Worm (Caenorhabditis elegans) whole organism, young adult: ENCODE measurements around the gene M70.2.

Source experiments
- B0336.3 ChIP-seq: fragments of 200-800 bp; sonication (Bioruptor generic); IDR thresholded peaks from 2 replicates; pipeline ENCODE4 v1.3.6; 2022; ENCODE audit warnings: missing genetic modification characterization, missing compliant biosample characterization
- C06A6.2 ChIP-seq: fragments of 200-800 bp; sonication (Bioruptor generic); conservative IDR thresholded peaks from 2 replicates; pipeline ENCODE4 v1.3.6; 2022; ENCODE audit warnings: missing genetic modification characterization, missing compliant biosample characterization
- C17E4.6 ChIP-seq: fragments of 200-800 bp; sonication (Bioruptor generic); IDR thresholded peaks from 2 replicates; pipeline ENCODE4 v1.3.6; 2022; ENCODE audit warnings: missing genetic modification reagents, missing genetic modification characterization, missing compliant biosample characterization
- F10E7.11 ChIP-seq: sonication (generic microtip); optimal IDR thresholded peaks from 2 replicates; lab custom pipeline; 2017; ENCODE audit warnings: mild to moderate bottlenecking, missing genetic modification characterization, moderate library complexity, missing compliant biosample characterization
- F22D6.2 ChIP-seq: sonication (generic microtip); optimal IDR thresholded peaks from 2 replicates; lab custom pipeline; 2016; ENCODE audit warnings: mild to moderate bottlenecking, missing genetic modification characterization, missing compliant biosample characterization
- F33H1.4 ChIP-seq: fragments of 200-800 bp; sonication (Bioruptor generic); IDR thresholded peaks from 2 replicates; pipeline ENCODE4 v1.3.6; 2022; ENCODE audit warnings: missing genetic modification reagents, missing genetic modification characterization, missing compliant biosample characterization
- F57C9.4 ChIP-seq: sonication (generic microtip); optimal IDR thresholded peaks from 2 replicates; lab custom pipeline; 2017; ENCODE audit warnings: mild to moderate bottlenecking, missing genetic modification characterization, missing compliant biosample characterization
- K11D2.4 ChIP-seq: fragments of 200-800 bp; sonication (Bioruptor generic); IDR thresholded peaks from 2 replicates; pipeline ENCODE4 v1.3.6; 2022; ENCODE audit warnings: missing genetic modification reagents, missing genetic modification characterization, missing compliant biosample characterization
- K12H6.12 ChIP-seq: fragments of 200-800 bp; sonication (Bioruptor generic); optimal IDR thresholded peaks from 2 replicates; lab custom pipeline; 2018; ENCODE audit warnings: mild to moderate bottlenecking, missing genetic modification characterization, missing compliant biosample characterization
- Y53G8AR.9 ChIP-seq: fragments of 200-800 bp; sonication (Bioruptor generic); conservative IDR thresholded peaks from 2 replicates; pipeline ENCODE4 v1.3.6; 2022; ENCODE audit warnings: missing genetic modification reagents, missing genetic modification characterization, missing compliant biosample characterization
- Y79H2A.3 ChIP-seq: fragments of 200-800 bp; sonication (Bioruptor generic); conservative IDR thresholded peaks from 2 replicates; pipeline ENCODE4 v1.3.6; 2022; ENCODE audit warnings: missing genetic modification reagents, missing genetic modification characterization, missing compliant biosample characterization
- ZK185.1 ChIP-seq: sonication (generic microtip); optimal IDR thresholded peaks from 2 replicates; lab custom pipeline; 2016; ENCODE audit warnings: mild to moderate bottlenecking, missing genetic modification characterization, missing compliant biosample characterization; ENCODE audit not compliant: poor library complexity, severe bottlenecking
- atf-7 ChIP-seq: sonication (generic microtip); optimal IDR thresholded peaks from 2 replicates; lab custom pipeline; 2017; ENCODE audit warnings: mild to moderate bottlenecking, missing genetic modification characterization, missing compliant biosample characterization
- athp-1 ChIP-seq: sonication (generic microtip); optimal IDR thresholded peaks from 2 replicates; lab custom pipeline; 2017; ENCODE audit warnings: mild to moderate bottlenecking, missing genetic modification characterization, missing compliant biosample characterization
- attf-3 ChIP-seq: fragments of 200-800 bp; sonication (Bioruptor generic); conservative IDR thresholded peaks from 2 replicates; pipeline ENCODE4 v1.3.6; 2022; ENCODE audit warnings: missing genetic modification reagents, missing genetic modification characterization, missing compliant biosample characterization
- attf-5 ChIP-seq: fragments of 200-800 bp; sonication (Bioruptor generic); optimal IDR thresholded peaks from 2 replicates; lab custom pipeline; 2018; ENCODE audit warnings: mild to moderate bottlenecking, missing genetic modification characterization, missing compliant biosample characterization
- cebp-1 ChIP-seq, 2 experiments: fragments of 200-800 bp in 1 of 2; sonication (Bioruptor generic) in 1 of 2; sonication (generic microtip) in 1 of 2; IDR thresholded peaks in 1 of 2; optimal IDR thresholded peaks in 1 of 2; 2 replicates each; pipeline versions ENCODE4 v1.3.6 to Lab custom; 2017 to 2022; ENCODE audit warnings: missing compliant biosample characterization in 2 of 2, missing genetic modification characterization in 2 of 2, mild to moderate bottlenecking in 1 of 2, missing genetic modification reagents in 1 of 2, moderate library complexity in 1 of 2
- cebp-2 ChIP-seq: fragments of 200-800 bp; sonication (Bioruptor generic); IDR thresholded peaks from 2 replicates; pipeline ENCODE4 v1.3.6; 2022; ENCODE audit warnings: missing genetic modification characterization, missing compliant biosample characterization
- ceh-27 ChIP-seq: fragments of 200-800 bp; sonication (Bioruptor generic); optimal IDR thresholded peaks from 2 replicates; lab custom pipeline; 2018; ENCODE audit warnings: mild to moderate bottlenecking, missing genetic modification characterization, moderate library complexity, missing compliant biosample characterization
- ceh-40 ChIP-seq: fragments of 200-800 bp; sonication (Bioruptor generic); IDR thresholded peaks from 2 replicates; pipeline ENCODE4 v1.3.6; 2022; ENCODE audit warnings: missing genetic modification characterization, missing compliant biosample characterization
- egl-18 ChIP-seq: fragments of 200-800 bp; sonication (Bioruptor generic); IDR thresholded peaks from 2 replicates; pipeline ENCODE4 v1.3.6; 2022; ENCODE audit warnings: missing genetic modification reagents, missing genetic modification characterization, missing compliant biosample characterization
- egl-44 ChIP-seq: fragments of 200-800 bp; sonication (Bioruptor generic); IDR thresholded peaks from 2 replicates; pipeline ENCODE4 v1.3.6; 2022; ENCODE audit warnings: missing genetic modification reagents, missing genetic modification characterization, missing compliant biosample characterization
- egrh-3 ChIP-seq: fragments of 200-800 bp; sonication (Bioruptor generic); IDR thresholded peaks from 2 replicates; pipeline ENCODE4 v1.3.6; 2022; ENCODE audit warnings: missing genetic modification reagents, missing genetic modification characterization, missing compliant biosample characterization
- hmg-20 ChIP-seq: fragments of 200-800 bp; sonication (Bioruptor generic); IDR thresholded peaks from 2 replicates; pipeline ENCODE4 v1.3.6; 2022; ENCODE audit warnings: missing genetic modification reagents, missing genetic modification characterization, missing compliant biosample characterization
- lag-1 ChIP-seq: fragments of 200-800 bp; sonication (Bioruptor generic); IDR thresholded peaks from 2 replicates; pipeline ENCODE4 v1.3.6; 2022; ENCODE audit warnings: missing genetic modification reagents, missing genetic modification characterization, missing compliant biosample characterization
- lin-54 ChIP-seq: fragments of 200-800 bp; sonication (Bioruptor generic); optimal IDR thresholded peaks from 2 replicates; lab custom pipeline; 2018; ENCODE audit warnings: mild to moderate bottlenecking, missing genetic modification characterization, missing compliant biosample characterization
- lsy-27 ChIP-seq: sonication (generic microtip); optimal IDR thresholded peaks from 2 replicates; lab custom pipeline; 2017; ENCODE audit warnings: missing genetic modification characterization, mild to moderate bottlenecking, missing compliant biosample characterization, antibody characterized with exemption, missing genotype, borderline replicate concordance; ENCODE audit not compliant: insufficient read depth
- madf-10 ChIP-seq: sonication (generic microtip); optimal IDR thresholded peaks from 2 replicates; lab custom pipeline; 2016; ENCODE audit warnings: mild to moderate bottlenecking, missing genetic modification characterization, missing compliant biosample characterization
- madf-8 ChIP-seq: fragments of 200-800 bp; sonication (Bioruptor generic); conservative IDR thresholded peaks from 2 replicates; pipeline ENCODE4 v1.3.6; 2022; ENCODE audit warnings: missing genetic modification reagents, missing genetic modification characterization, missing compliant biosample characterization
- mcd-1 ChIP-seq: fragments of 200-800 bp; sonication (Bioruptor generic); IDR thresholded peaks from 2 replicates; pipeline ENCODE4 v1.3.6; 2022; ENCODE audit warnings: missing genetic modification reagents, missing genetic modification characterization, missing compliant biosample characterization
- nfya-2 ChIP-seq: fragments of 200-800 bp; sonication (Bioruptor generic); IDR thresholded peaks from 2 replicates; pipeline ENCODE4 v1.3.6; 2022; ENCODE audit warnings: missing genetic modification reagents, missing genetic modification characterization, missing compliant biosample characterization
- nhr-179 ChIP-seq: sonication (generic microtip); optimal IDR thresholded peaks from 2 replicates; lab custom pipeline; 2016; ENCODE audit warnings: mild to moderate bottlenecking, missing genetic modification characterization, missing compliant biosample characterization
- pbrm-1 ChIP-seq: fragments of 200-800 bp; sonication (Bioruptor generic); IDR thresholded peaks from 2 replicates; pipeline ENCODE4 v1.3.6; 2022; ENCODE audit warnings: missing genetic modification reagents, missing genetic modification characterization, missing compliant biosample characterization
- pha-4 ChIP-seq: fragments of 150-350 bp; sonication (generic microtip); optimal IDR thresholded peaks from 2 replicates; lab custom pipeline; 2014; ENCODE audit warnings: missing biosample characterization, missing genetic modification reagents, missing genetic modification characterization
- rec-8 ChIP-seq, 2 experiments: sonication (generic microtip); optimal IDR thresholded peaks; 2 replicates each; lab custom pipeline; 2016; ENCODE audit warnings: mild to moderate bottlenecking in 2 of 2, missing genetic modification characterization in 2 of 2, missing genetic modification reagents in 2 of 2, missing genotype in 2 of 2, missing biosample characterization in 1 of 2, missing compliant biosample characterization in 1 of 2, moderate library complexity in 1 of 2
- sea-2 ChIP-seq: fragments of 200-800 bp; sonication (Bioruptor generic); IDR thresholded peaks from 2 replicates; pipeline ENCODE4 v1.3.6; 2022; ENCODE audit warnings: missing genetic modification characterization, missing compliant biosample characterization
- snpc-3.4 ChIP-seq: sonication (generic microtip); optimal IDR thresholded peaks from 2 replicates; lab custom pipeline; 2017; ENCODE audit warnings: missing genetic modification characterization, mild to moderate bottlenecking, missing compliant biosample characterization, antibody characterized with exemption, moderate library complexity, missing genotype, missing genetic modification reagents
- snpc-4 ChIP-seq, 5 experiments: fragments of 150-350 bp in 1 of 5; sonication (generic microtip) in 4 of 5; optimal IDR thresholded peaks; 2 replicates each; lab custom pipeline; 2014 to 2018; ENCODE audit warnings: missing genetic modification characterization in 5 of 5, missing biosample characterization in 3 of 5, antibody characterized with exemption in 2 of 5, mild to moderate bottlenecking in 2 of 5, missing compliant biosample characterization in 2 of 5, missing genotype in 2 of 5, moderate library complexity in 2 of 5, missing genetic modification reagents in 1 of 5
- somi-1 ChIP-seq: fragments of 200-800 bp; sonication (Bioruptor generic); optimal IDR thresholded peaks from 2 replicates; lab custom pipeline; 2018; ENCODE audit warnings: mild to moderate bottlenecking, missing genetic modification characterization, missing compliant biosample characterization
- tbx-9 ChIP-seq: sonication (generic microtip); optimal IDR thresholded peaks from 2 replicates; lab custom pipeline; 2016; ENCODE audit warnings: borderline replicate concordance, missing genetic modification characterization, inconsistent platforms, missing compliant biosample characterization
- zfh-2 ChIP-seq: fragments of 200-800 bp; sonication (Bioruptor generic); conservative IDR thresholded peaks from 2 replicates; pipeline ENCODE4 v1.3.6; 2022; ENCODE audit warnings: missing genetic modification reagents, missing genetic modification characterization, missing compliant biosample characterization
- zim-3 ChIP-seq: sonication (generic microtip); optimal IDR thresholded peaks from 2 replicates; lab custom pipeline; 2017; ENCODE audit warnings: mild to moderate bottlenecking, missing genetic modification characterization, moderate library complexity, missing compliant biosample characterization
- ztf-22 ChIP-seq: fragments of 200-800 bp; sonication (Bioruptor generic); optimal IDR thresholded peaks from 2 replicates; lab custom pipeline; 2018; ENCODE audit warnings: mild to moderate bottlenecking, missing genetic modification characterization, moderate library complexity, missing compliant biosample characterization
- ztf-26 ChIP-seq: sonication (generic microtip); optimal IDR thresholded peaks from 2 replicates; lab custom pipeline; 2017; ENCODE audit warnings: missing genetic modification characterization, missing compliant biosample characterization
- ztf-28 ChIP-seq: fragments of 200-800 bp; sonication (Bioruptor generic); IDR thresholded peaks from 2 replicates; pipeline ENCODE4 v1.3.6; 2022; ENCODE audit warnings: missing genetic modification reagents, missing genetic modification characterization, missing compliant biosample characterization
- ztf-6 ChIP-seq: fragments of 200-800 bp; sonication (Bioruptor generic); IDR thresholded peaks from 2 replicates; pipeline ENCODE4 v1.3.6; 2022; ENCODE audit warnings: missing genetic modification reagents, missing genetic modification characterization, missing compliant biosample characterization

M70.2 gene

ce11 chrIV:2219334-2219755 is 23.5 kb upstream of the M70.2 start (continued):
- TF ChIP-seq Y53G8AR.9, result peak; percentile 96
- peak; percentile 60 for TF ChIP-seq F33H1.4 (GFP tag; lab: Robert Waterston, UW)
- TF ChIP-seq madf-8 (GFP tag; lab: Robert Waterston, UW), result no peak
- TF ChIP-seq ceh-40 (GFP tag; lab: Robert Waterston, UW), result no peak
- peak; percentile 90 for TF ChIP-seq F22D6.2 (tag; lab: Kevin White, UChicago)
- TF ChIP-seq ztf-26, result peak; percentile 99
- TF ChIP-seq C17E4.6 (GFP tag; lab: Robert Waterston, UW), result peak; percentile 47
- TF ChIP-seq ztf-6 (GFP tag; lab: Robert Waterston, UW), result 0 out of 2 replicates have a peak, but pooled peaks have one; percentile 57
- TF ChIP-seq attf-3 (GFP tag; lab: Robert Waterston, UW), result peak; percentile 40; the same call in 1 of the 2 replicates
- peak; percentile 84 for TF ChIP-seq athp-1 (tag; lab: Kevin White, UChicago)
- TF ChIP-seq ceh-27, result peak; percentile 86
- TF ChIP-seq K12H6.12 (tag; lab: Kevin White, UChicago), result peak; percentile 98
- TF ChIP-seq ztf-28 (GFP tag; lab: Robert Waterston, UW), result no peak
- TF ChIP-seq hmg-20 (GFP tag; lab: Robert Waterston, UW), result peak; percentile 76; the same call in 1 of the 2 replicates
- TF ChIP-seq Y79H2A.3 (GFP tag; lab: Robert Waterston, UW), result no peak
- peak; percentile 14 for TF ChIP-seq F10E7.11
- TF ChIP-seq zim-3, result no peak
- peak; percentile 80; the same call in 1 of the 2 replicates for TF ChIP-seq egl-44 (GFP tag; lab: Robert Waterston, UW)
- peak; percentile 94 for TF ChIP-seq F57C9.4 (tag; lab: Kevin White, UChicago)
- peak; percentile 88; the same call in 1 of the 2 replicates for TF ChIP-seq sea-2 (GFP tag; lab: Robert Waterston, UW)
- peak; percentile 90 for TF ChIP-seq egl-18 (GFP tag; lab: Robert Waterston, UW)
- TF ChIP-seq B0336.3 (GFP tag; lab: Robert Waterston, UW), result peak; percentile 99
- TF ChIP-seq cebp-1 (GFP tag; IDR thresholded peaks at IDR 0.05; lab: Robert Waterston, UW), result 0 out of 2 replicates have a peak, but pooled peaks have one; percentile 50
- TF ChIP-seq cebp-1 (tag; optimal IDR thresholded peaks at IDR 0.05; lab: Kevin White, UChicago), result peak; percentile 96
- peak; percentile 92 for TF ChIP-seq attf-5 (GFP tag; lab: Kevin White, UChicago)
- no peak for TF ChIP-seq lsy-27 (tag; lab: Kevin White, UChicago)
- peak; percentile 50 for TF ChIP-seq pha-4
- peak; percentile 79; the same call in 1 of the 2 replicates for TF ChIP-seq lag-1 (GFP tag; lab: Robert Waterston, UW)
- TF ChIP-seq atf-7 (tag; lab: Kevin White, UChicago), result peak; percentile 97
- TF ChIP-seq snpc-4 (GFP tag; optimal IDR thresholded peaks at IDR 0.05; lab: Kevin White, UChicago), result peak; percentile 26
- TF ChIP-seq snpc-4 (tag; optimal IDR thresholded peaks at IDR 0.05; lab: Kevin White, UChicago), result peak in 2 of 4 experiments; percentile 52 to 66
- TF ChIP-seq snpc-3.4 (tag; lab: Kevin White, UChicago), result no peak
- peak; percentile 94 for TF ChIP-seq ztf-22 (GFP tag; lab: Kevin White, UChicago)
- peak; percentile 84 for TF ChIP-seq lin-54
- TF ChIP-seq cebp-2, result no peak
- TF ChIP-seq tbx-9 (tag; lab: Kevin White, UChicago), result no peak
- no peak for TF ChIP-seq rec-8 (tag; optimal IDR thresholded peaks at IDR 0.05; lab: Kevin White, UChicago)
- peak; percentile 98 for TF ChIP-seq C06A6.2 (GFP tag; lab: Robert Waterston, UW)
- no peak for TF ChIP-seq nhr-179 (tag; lab: Kevin White, UChicago)
- TF ChIP-seq K11D2.4 (GFP tag; lab: Robert Waterston, UW), result peak; percentile 97
- peak; percentile 100 for TF ChIP-seq zfh-2 (GFP tag; lab: Robert Waterston, UW)
- TF ChIP-seq egrh-3 (GFP tag; lab: Robert Waterston, UW), result peak; percentile 98
- TF ChIP-seq pbrm-1 (GFP tag; lab: Robert Waterston, UW), result peak; percentile 92
- TF ChIP-seq madf-10 (tag; lab: Kevin White, UChicago), result peak; percentile 95
- TF ChIP-seq somi-1, result peak; percentile 100
- no peak for TF ChIP-seq nfya-2 (GFP tag; lab: Robert Waterston, UW)
- peak; percentile 77 for TF ChIP-seq ZK185.1 (tag; lab: Kevin White, UChicago)
- TF ChIP-seq mcd-1 (GFP tag; lab: Robert Waterston, UW), result peak; percentile 92
